Fruit fly (Drosophila melanogaster) whole organism, embryonic: ENCODE data around the gene Liprin-alpha.
A peak's percentile ranks its signal among the peaks of the same experiment; 100 is the strongest.

Experiments used
- CG10431 ChIP-seq: fragments of 200-800 bp; sonication (Bioruptor generic); optimal IDR thresholded peaks from 3 replicates; lab custom pipeline; 2018; ENCODE audit warnings: missing biosample characterization, mild to moderate bottlenecking, missing genetic modification characterization
- CG10462 ChIP-seq: fragments of 200-800 bp; sonication (Bioruptor generic); optimal IDR thresholded peaks from 2 replicates; lab custom pipeline; 2016; ENCODE audit warnings: missing biosample characterization, missing genetic modification characterization
- CG11560 ChIP-seq: fragments of 200-800 bp; sonication (Bioruptor generic); IDR thresholded peaks from 3 replicates; pipeline ENCODE4 v1.3.6; 2022; ENCODE audit warnings: missing biosample characterization, missing genetic modification characterization
- CG12299 ChIP-seq: fragments of 200-800 bp; sonication (Bioruptor generic); optimal IDR thresholded peaks from 2 replicates; lab custom pipeline; 2018; ENCODE audit warnings: missing biosample characterization, mild to moderate bottlenecking, missing genetic modification characterization
- CG12942 ChIP-seq: fragments of 200-800 bp; sonication (Bioruptor generic); optimal IDR thresholded peaks from 3 replicates; lab custom pipeline; 2016; ENCODE audit warnings: missing biosample characterization, missing genetic modification characterization
- CG13424 ChIP-seq: fragments of 200-800 bp; sonication (Bioruptor generic); optimal IDR thresholded peaks from 2 replicates; lab custom pipeline; 2019; ENCODE audit warnings: missing biosample characterization, mild to moderate bottlenecking, missing genetic modification characterization, moderate library complexity
- CG13894 ChIP-seq: fragments of 200-800 bp; sonication (Bioruptor generic); optimal IDR thresholded peaks from 3 replicates; lab custom pipeline; 2018; ENCODE audit warnings: missing biosample characterization, mild to moderate bottlenecking, missing genetic modification characterization, moderate library complexity
- CG14441 ChIP-seq: fragments of 200-800 bp; sonication (Bioruptor generic); IDR thresholded peaks from 2 replicates; pipeline ENCODE4 v1.3.6; 2022; ENCODE audit warnings: missing biosample characterization, missing genetic modification characterization
- CG14860 ChIP-seq: fragments of 200-800 bp; sonication (Bioruptor generic); IDR thresholded peaks from 3 replicates; pipeline ENCODE4 v1.3.6; 2022; ENCODE audit warnings: missing biosample characterization, missing genetic modification characterization; ENCODE audit not compliant: partially characterized antibody
- CG14965 ChIP-seq: fragments of 200-800 bp; sonication (Bioruptor generic); optimal IDR thresholded peaks from 2 replicates; lab custom pipeline; 2016; ENCODE audit warnings: missing biosample characterization, missing genetic modification characterization, borderline replicate concordance
- CG1602 ChIP-seq: fragments of 200-800 bp; sonication (Bioruptor generic); optimal IDR thresholded peaks from 3 replicates; lab custom pipeline; 2016; ENCODE audit warnings: missing biosample characterization, missing genetic modification characterization
- CG17186 ChIP-seq: fragments of 200-800 bp; sonication (Bioruptor generic); optimal IDR thresholded peaks from 3 replicates; lab custom pipeline; 2017; ENCODE audit warnings: missing biosample characterization, missing genetic modification reagents, missing genetic modification characterization
- CG17829 ChIP-seq: fragments of 200-800 bp; optimal IDR thresholded peaks from 2 replicates; lab custom pipeline; 2019; ENCODE audit warnings: missing biosample characterization, mild to moderate bottlenecking, missing genetic modification characterization, moderate library complexity
- CG1792 ChIP-seq: fragments of 200-800 bp; sonication (Bioruptor generic); optimal IDR thresholded peaks from 2 replicates; lab custom pipeline; 2016; ENCODE audit warnings: missing biosample characterization, missing genetic modification characterization
- CG18619 ChIP-seq: fragments of 200-800 bp; sonication (Bioruptor generic); optimal IDR thresholded peaks from 3 replicates; lab custom pipeline; 2017; ENCODE audit warnings: missing biosample characterization, mild to moderate bottlenecking, missing genetic modification characterization
- CG31224 ChIP-seq: fragments of 200-800 bp; sonication (Bioruptor generic); IDR thresholded peaks from 2 replicates; pipeline ENCODE4 v1.3.6; 2022; ENCODE audit warnings: missing biosample characterization, missing genetic modification characterization
- CG31441 ChIP-seq: fragments of 200-800 bp; sonication (Bioruptor generic); IDR thresholded peaks from 2 replicates; pipeline ENCODE4 v1.3.6; 2022; ENCODE audit warnings: missing biosample characterization, missing genetic modification characterization
- CG4328 ChIP-seq: fragments of 200-800 bp; sonication (Bioruptor generic); optimal IDR thresholded peaks from 3 replicates; lab custom pipeline; 2017; ENCODE audit warnings: missing biosample characterization, missing genetic modification reagents, missing genetic modification characterization
- CG5180 ChIP-seq: fragments of 200-800 bp; sonication (Bioruptor generic); optimal IDR thresholded peaks from 3 replicates; lab custom pipeline; 2017; ENCODE audit warnings: missing biosample characterization, missing genetic modification characterization, mild to moderate bottlenecking, moderate library complexity, missing genetic modification reagents
- CG6254 ChIP-seq: fragments of 200-800 bp; sonication (Bioruptor generic); optimal IDR thresholded peaks from 3 replicates; lab custom pipeline; 2017; ENCODE audit warnings: mild to moderate bottlenecking, missing biosample characterization, missing genetic modification reagents, missing genetic modification characterization
- CG6654 ChIP-seq: fragments of 200-800 bp; sonication (Bioruptor generic); optimal IDR thresholded peaks from 2 replicates; lab custom pipeline; 2017; ENCODE audit warnings: missing biosample characterization, mild to moderate bottlenecking, missing genetic modification characterization
- CG6791 ChIP-seq: fragments of 200-800 bp; sonication (Bioruptor generic); IDR thresholded peaks from 3 replicates; pipeline ENCODE4 v1.3.6; 2022; ENCODE audit warnings: missing biosample characterization, missing genetic modification characterization; ENCODE audit not compliant: partially characterized antibody
- CG7372 ChIP-seq: fragments of 200-800 bp; sonication (Bioruptor generic); IDR thresholded peaks from 2 replicates; pipeline ENCODE4 v1.3.6; 2022; ENCODE audit warnings: missing biosample characterization, missing genetic modification characterization
- CG7963 ChIP-seq: fragments of 200-800 bp; sonication (Bioruptor generic); IDR thresholded peaks from 3 replicates; pipeline ENCODE4 v1.3.6; 2022; ENCODE audit warnings: missing biosample characterization, missing genetic modification characterization; ENCODE audit not compliant: partially characterized antibody
- CG8765 ChIP-seq: fragments of 200-800 bp; sonication (Bioruptor generic); IDR thresholded peaks from 2 replicates; pipeline ENCODE4 v1.3.6; 2022; ENCODE audit warnings: missing biosample characterization, missing genetic modification characterization
- Hand ChIP-seq: fragments of 200-800 bp; sonication (Bioruptor generic); optimal IDR thresholded peaks from 2 replicates; lab custom pipeline; 2017; ENCODE audit warnings: mild to moderate bottlenecking, missing biosample characterization, missing genetic modification reagents, missing genetic modification characterization
- HmgZ ChIP-seq: fragments of 200-800 bp; sonication (Bioruptor generic); optimal IDR thresholded peaks from 2 replicates; lab custom pipeline; 2018; ENCODE audit warnings: missing biosample characterization, mild to moderate bottlenecking, missing genetic modification characterization
- Hr51 ChIP-seq, 2 experiments: fragments of 200-800 bp; sonication (Bioruptor generic); optimal IDR thresholded peaks; 2 replicates in 1 of 2; 3 replicates in 1 of 2; lab custom pipeline; 2016 to 2018; ENCODE audit warnings: missing biosample characterization in 2 of 2, missing genetic modification characterization in 2 of 2, mild to moderate bottlenecking in 1 of 2, moderate library complexity in 1 of 2
- Rfx ChIP-seq: fragments of 200-800 bp; sonication (Bioruptor generic); IDR thresholded peaks from 2 replicates; pipeline ENCODE4 v1.3.6; 2022; ENCODE audit warnings: missing biosample characterization, missing genetic modification characterization
- Scr ChIP-seq: fragments of 200-800 bp; sonication (Bioruptor generic); IDR thresholded peaks from 2 replicates; pipeline ENCODE4 v1.3.6; 2022; ENCODE audit warnings: missing biosample characterization, missing genetic modification characterization; ENCODE audit not compliant: partially characterized antibody
- cas ChIP-seq: fragments of 200-800 bp; sonication (Bioruptor generic); IDR thresholded peaks from 2 replicates; pipeline ENCODE4 v1.3.6; 2022; ENCODE audit warnings: missing biosample characterization, missing genetic modification characterization
- chif ChIP-seq, 2 experiments: fragments of 200-800 bp; sonication (Bioruptor generic); optimal IDR thresholded peaks; 3 replicates each; lab custom pipeline; 2016; ENCODE audit warnings: missing biosample characterization in 2 of 2, missing genetic modification characterization in 2 of 2
- chinmo ChIP-seq: fragments of 200-800 bp; sonication (Bioruptor generic); IDR thresholded peaks from 4 replicates; pipeline ENCODE4 v1.3.6; 2022; ENCODE audit warnings: missing biosample characterization, missing genetic modification characterization; ENCODE audit not compliant: partially characterized antibody
- cwo ChIP-seq: fragments of 200-800 bp; sonication (Bioruptor generic); optimal IDR thresholded peaks from 3 replicates; lab custom pipeline; 2017; ENCODE audit warnings: missing biosample characterization, missing genetic modification characterization, mild to moderate bottlenecking, moderate library complexity, missing genetic modification reagents
- gfzf ChIP-seq: fragments of 200-800 bp; sonication (Bioruptor generic); optimal IDR thresholded peaks from 2 replicates; lab custom pipeline; 2016; ENCODE audit warnings: missing biosample characterization, mild to moderate bottlenecking, missing genetic modification characterization, moderate library complexity
- lilli ChIP-seq: fragments of 200-800 bp; sonication (Bioruptor generic); optimal IDR thresholded peaks from 3 replicates; lab custom pipeline; 2016; ENCODE audit warnings: missing biosample characterization, missing genetic modification characterization
- nerfin-2 ChIP-seq: fragments of 200-800 bp; sonication (Bioruptor generic); IDR thresholded peaks from 2 replicates; pipeline ENCODE4 v1.3.6; 2022; ENCODE audit warnings: missing biosample characterization, missing genetic modification characterization; ENCODE audit not compliant: partially characterized antibody
- pita ChIP-seq: fragments of 200-800 bp; sonication (Bioruptor generic); optimal IDR thresholded peaks from 2 replicates; lab custom pipeline; 2017; ENCODE audit warnings: missing biosample characterization, mild to moderate bottlenecking, missing genetic modification characterization
- pum ChIP-seq: fragments of 200-800 bp; sonication (Bioruptor generic); optimal IDR thresholded peaks from 2 replicates; lab custom pipeline; 2016; ENCODE audit warnings: missing biosample characterization, missing genetic modification characterization
- shn ChIP-seq: fragments of 200-800 bp; sonication (Bioruptor generic); optimal IDR thresholded peaks from 3 replicates; lab custom pipeline; 2016; ENCODE audit warnings: missing biosample characterization, missing genetic modification characterization
- slbo ChIP-seq: fragments of 200-800 bp; sonication (Bioruptor generic); IDR thresholded peaks from 2 replicates; pipeline ENCODE4 v1.3.6; 2022; ENCODE audit warnings: missing biosample characterization, missing genetic modification characterization
- tap ChIP-seq: fragments of 200-800 bp; optimal IDR thresholded peaks from 3 replicates; lab custom pipeline; 2019; ENCODE audit warnings: missing biosample characterization, mild to moderate bottlenecking, missing genetic modification characterization, moderate library complexity
- tll ChIP-seq, 2 experiments: fragments of 200-800 bp in 1 of 2; fragments of >200 bp in 1 of 2; sonication (Bioruptor generic) in 1 of 2; optimal IDR thresholded peaks; 2 replicates each; lab custom pipeline; 2017 to 2019; ENCODE audit warnings: missing biosample characterization in 2 of 2, missing genetic modification characterization in 2 of 2, mild to moderate bottlenecking in 1 of 2, moderate library complexity in 1 of 2
- trem ChIP-seq: fragments of 200-800 bp; optimal IDR thresholded peaks from 3 replicates; lab custom pipeline; 2019; ENCODE audit warnings: missing biosample characterization, mild to moderate bottlenecking, missing genetic modification characterization, moderate library complexity
- unc-4 ChIP-seq: fragments of 200-800 bp; sonication (Bioruptor generic); IDR thresholded peaks from 2 replicates; pipeline ENCODE4 v1.3.6; 2022; ENCODE audit warnings: missing biosample characterization, missing genetic modification characterization; ENCODE audit not compliant: partially characterized antibody
- usp ChIP-seq: fragments of >200 bp; optimal IDR thresholded peaks from 2 replicates; lab custom pipeline; 2017; ENCODE audit warnings: missing biosample characterization, missing genetic modification characterization

The Liprin-alpha gene

dm6 chr2L:6683992-6684882 is 39.5 kb upstream of the Liprin-alpha start, which contains the start of gene Nhe3 (continued):
- peak; percentile 60 for TF ChIP-seq CG10462 (GFP tag; lab: Kevin White, UChicago)
- no peak for TF ChIP-seq tll (GFP tag; optimal IDR thresholded peaks at IDR 0.05; lab: Kevin White, UChicago)
- peak; percentile 65; the same call in 2 of the 3 replicates for TF ChIP-seq CG6791 (GFP tag; lab: Robert Waterston, UW)
- peak; percentile 86 for TF ChIP-seq CG14441 (GFP tag; lab: Robert Waterston, UW)
- TF ChIP-seq CG31441: no peak
- TF ChIP-seq CG31224 (GFP tag; lab: Robert Waterston, UW): peak; percentile 63
- TF ChIP-seq nerfin-2 (GFP tag; lab: Robert Waterston, UW): no peak
- peak; percentile 62 for TF ChIP-seq HmgZ (tag; lab: Kevin White, UChicago)
- peak; percentile 30 for TF ChIP-seq CG17186 (GFP tag; lab: Kevin White, UChicago)
- TF ChIP-seq usp: no peak
- peak; percentile 52; the same call in 2 of the 3 replicates for TF ChIP-seq CG14860
- no peak for TF ChIP-seq CG6254 (GFP tag; lab: Kevin White, UChicago)
- 0 out of 3 replicates have a peak, but pooled peaks have one; percentile 12 for TF ChIP-seq CG7963 (GFP tag; lab: Robert Waterston, UW)
- peak; percentile 91 for TF ChIP-seq slbo (GFP tag; lab: Robert Waterston, UW)
- peak; percentile 78 for TF ChIP-seq pum
- TF ChIP-seq CG4328: peak; percentile 69
- TF ChIP-seq CG11560 (tag; lab: Robert Waterston, UW): peak; percentile 68; the same call in 2 of the 3 replicates
- TF ChIP-seq Scr (GFP tag; lab: Robert Waterston, UW): peak; percentile 53
- TF ChIP-seq CG7372 (GFP tag; lab: Robert Waterston, UW): peak; percentile 74
- peak; percentile 90 for TF ChIP-seq lilli (GFP tag; lab: Kevin White, UChicago)
- TF ChIP-seq unc-4 (GFP tag; lab: Robert Waterston, UW): peak; percentile 54
- TF ChIP-seq CG12299 (tag; lab: Kevin White, UChicago): peak; percentile 67
- TF ChIP-seq cas (GFP tag; lab: Robert Waterston, UW): 0 out of 2 replicates have a peak, but pooled peaks have one; percentile 41
- TF ChIP-seq CG8765 (GFP tag; lab: Robert Waterston, UW): no peak
- peak; percentile 36 for TF ChIP-seq CG14965 (GFP tag; lab: Kevin White, UChicago)
- peak; percentile 74 for TF ChIP-seq gfzf (GFP tag; lab: Kevin White, UChicago)
- TF ChIP-seq trem (tag; lab: Kevin White, UChicago): peak; percentile 73
- TF ChIP-seq Hand: peak; percentile 63
- TF ChIP-seq CG12942 (GFP tag; lab: Kevin White, UChicago): peak; percentile 65
- peak; percentile 59 for TF ChIP-seq CG1792 (GFP tag; lab: Kevin White, UChicago)
- peak; percentile 81; the same call in 2 of the 4 replicates for TF ChIP-seq chinmo (GFP tag; lab: Robert Waterston, UW)
- TF ChIP-seq CG5180 (GFP tag; lab: Kevin White, UChicago): peak; percentile 20
- TF ChIP-seq tap (tag; lab: Kevin White, UChicago): no peak
- peak; percentile 32 to 82 for TF ChIP-seq Hr51 (GFP tag; optimal IDR thresholded peaks at IDR 0.05; lab: Kevin White, UChicago)
- TF ChIP-seq CG6654 (GFP tag; lab: Kevin White, UChicago): peak; percentile 40
- TF ChIP-seq chif (GFP tag; optimal IDR thresholded peaks at IDR 0.05; lab: Kevin White, UChicago): peak; percentile 36 to 85
- TF ChIP-seq CG17829 (tag; lab: Kevin White, UChicago): peak; percentile 75
- TF ChIP-seq CG18619 (GFP tag; lab: Kevin White, UChicago): peak; percentile 67
- TF ChIP-seq pita (GFP tag; lab: Kevin White, UChicago): peak; percentile 7
- peak; percentile 82 for TF ChIP-seq CG1602
- peak; percentile 78 for TF ChIP-seq CG13424 (tag; lab: Kevin White, UChicago)
- TF ChIP-seq shn (GFP tag; lab: Kevin White, UChicago): peak; percentile 78
- TF ChIP-seq CG10431: peak; percentile 33
- no peak for TF ChIP-seq CG13894 (tag; lab: Kevin White, UChicago)
- TF ChIP-seq Rfx (GFP tag; lab: Robert Waterston, UW): peak; percentile 90
- peak; percentile 55 for TF ChIP-seq cwo (GFP tag; lab: Kevin White, UChicago)
